Fruit fly (Drosophila melanogaster): ENCODE results near the gene bc10.

The bc10 gene

DNA sequence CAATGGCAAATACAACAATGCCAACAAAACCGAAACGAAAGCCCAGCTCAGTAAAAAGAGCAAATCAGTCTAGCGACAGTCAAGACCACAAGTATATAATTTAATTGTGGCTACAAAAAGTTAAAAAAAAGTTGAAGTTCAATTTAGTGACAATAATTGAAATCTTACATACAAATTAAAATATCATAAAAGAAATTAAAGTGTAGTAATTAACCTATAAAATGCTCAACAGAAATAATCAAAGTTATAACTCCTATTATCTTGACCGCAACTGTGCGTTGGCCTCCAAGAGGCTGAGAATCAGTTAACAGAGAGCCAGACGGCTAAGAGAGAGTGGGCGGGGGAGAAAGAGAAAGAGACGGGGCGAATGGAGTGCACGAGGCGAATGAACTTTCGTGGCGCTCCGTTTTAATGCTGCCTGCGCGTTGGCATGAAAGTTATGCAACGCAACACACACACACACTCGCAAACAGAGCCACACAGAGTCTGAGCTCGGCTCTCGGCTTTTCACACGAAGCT lies 46.8 kb downstream of the bc10 start (continued):
- no peak for TF ChIP-seq CG6683 (GFP tag; optimal IDR thresholded peaks at IDR 0.05)
- no peak for TF ChIP-seq CG16779 (GFP tag; IDR thresholded peaks at IDR 0.05)
- no peak for TF ChIP-seq btn (GFP tag; optimal IDR thresholded peaks at IDR 0.05)
- TF ChIP-seq aop (GFP tag; IDR thresholded peaks at IDR 0.05), result no peak
- TF ChIP-seq CG15601 (tag; optimal IDR thresholded peaks at IDR 0.05), result peak; percentile 94
- TF ChIP-seq prd (optimal IDR thresholded peaks at IDR 0.05), result no peak
- TF ChIP-seq prd (GFP tag; IDR thresholded peaks at IDR 0.05), result peak; percentile 76
- peak; percentile 6 for TF ChIP-seq CG17186 (GFP tag; optimal IDR thresholded peaks at IDR 0.05)
- TF ChIP-seq CG14014 (GFP tag; IDR thresholded peaks at IDR 0.05), result peak; percentile 35; the same call in 1 of the 2 replicates
- TF ChIP-seq CG2120 (GFP tag; optimal IDR thresholded peaks at IDR 0.05), result peak; percentile 29
- TF ChIP-seq CG11723 (GFP tag; optimal IDR thresholded peaks at IDR 0.05), result peak; percentile 59
- TF ChIP-seq Sin3A (optimal IDR thresholded peaks at IDR 0.05), result no peak
- peak; percentile 45 for TF ChIP-seq CG17802 (tag; optimal IDR thresholded peaks at IDR 0.05)
- TF ChIP-seq Dll (GFP tag; IDR thresholded peaks at IDR 0.05; ENCODE audit: partially characterized antibody), result no peak
- peak; percentile 2 for TF ChIP-seq CG15073 (GFP tag; optimal IDR thresholded peaks at IDR 0.05)
- no peak for TF ChIP-seq MESR4 (GFP tag; optimal IDR thresholded peaks at IDR 0.05)
- peak; percentile 46 for TF ChIP-seq CG3065 (GFP tag; optimal IDR thresholded peaks at IDR 0.05)
- TF ChIP-seq Sox100B (GFP tag; optimal IDR thresholded peaks at IDR 0.05), result peak; percentile 89
- TF ChIP-seq pnt (GFP tag; optimal IDR thresholded peaks at IDR 0.05), result no peak
- peak; percentile 83 for TF ChIP-seq CG6689 (GFP tag; IDR thresholded peaks at IDR 0.05)
- TF ChIP-seq tgo (GFP tag; IDR thresholded peaks at IDR 0.05), result peak; percentile 62; the same call in 1 of the 3 replicates
- TF ChIP-seq CG13624 (GFP tag; optimal IDR thresholded peaks at IDR 0.05), result no peak
- peak; percentile 37 for TF ChIP-seq kay (GFP tag; optimal IDR thresholded peaks at IDR 0.05)
- no peak for TF ChIP-seq CG13296 (GFP tag; optimal IDR thresholded peaks at IDR 0.05)
- peak; percentile 69 for TF ChIP-seq BtbVII (GFP tag; optimal IDR thresholded peaks at IDR 0.05)
- TF ChIP-seq CG14667 (GFP tag; IDR thresholded peaks at IDR 0.05), result peak; percentile 45
- TF ChIP-seq Dfd (GFP tag; optimal IDR thresholded peaks at IDR 0.05), result no peak
- TF ChIP-seq H15 (GFP tag; IDR thresholded peaks at IDR 0.05), result peak; percentile 64
- TF ChIP-seq p53 (GFP tag; optimal IDR thresholded peaks at IDR 0.05), result no peak
- TF ChIP-seq CG34224 (GFP tag; IDR thresholded peaks at IDR 0.05; ENCODE audit: partially characterized antibody), result no peak
- peak in 1 of 3 experiments; percentile 83 for TF ChIP-seq Stat92E (GFP tag; optimal IDR thresholded peaks at IDR 0.05)
- peak; percentile 30 for TF ChIP-seq CG12744 (GFP tag; optimal IDR thresholded peaks at IDR 0.05)
- peak; percentile 77 for TF ChIP-seq Nf-YB (GFP tag; optimal IDR thresholded peaks at IDR 0.05)
- TF ChIP-seq CG12942 (GFP tag; optimal IDR thresholded peaks at IDR 0.05), result peak; percentile 54
- TF ChIP-seq CG11093 (GFP tag; IDR thresholded peaks at IDR 0.05), result peak; percentile 62
- no peak for TF ChIP-seq Gug (GFP tag; IDR thresholded peaks at IDR 0.05)
- TF ChIP-seq CG4730 (GFP tag; IDR thresholded peaks at IDR 0.05), result peak; percentile 54; the same call in 1 of the 2 replicates
- TF ChIP-seq Optix (GFP tag; IDR thresholded peaks at IDR 0.05), result no peak
- TF ChIP-seq CG5953 (GFP tag; IDR thresholded peaks at IDR 0.05), result peak; percentile 76; the same call in 1 of the 2 replicates
- TF ChIP-seq MBD-R2 (GFP tag; IDR thresholded peaks at IDR 0.05), result no peak
- peak; percentile 59 for TF ChIP-seq NfI (GFP tag; optimal IDR thresholded peaks at IDR 0.05)
- TF ChIP-seq eyg (GFP tag; optimal IDR thresholded peaks at IDR 0.05), result no peak
- no peak for TF ChIP-seq cas (GFP tag; IDR thresholded peaks at IDR 0.05)
- TF ChIP-seq sqz (GFP tag; optimal IDR thresholded peaks at IDR 0.05), result peak; percentile 79
- no peak for TF ChIP-seq Tbp (GFP tag; optimal IDR thresholded peaks at IDR 0.05)
- TF ChIP-seq CG11696 (GFP tag; IDR thresholded peaks at IDR 0.05), result peak; percentile 93
- peak; percentile 61; the same call in 1 of the 2 replicates for TF ChIP-seq ranshi (GFP tag; IDR thresholded peaks at IDR 0.05)
- TF ChIP-seq CG14441 (GFP tag; IDR thresholded peaks at IDR 0.05), result peak; percentile 55
- no peak for TF ChIP-seq ac (GFP tag; optimal IDR thresholded peaks at IDR 0.05)
- TF ChIP-seq HmgZ (tag; optimal IDR thresholded peaks at IDR 0.05), result peak; percentile 53
- peak; percentile 70 for TF ChIP-seq Dek (tag; optimal IDR thresholded peaks at IDR 0.05)
- TF ChIP-seq Ets65A (GFP tag), result peak; percentile 86
